Fruit fly (Drosophila melanogaster): ENCODE data around the gene CG8620.

DNA sequence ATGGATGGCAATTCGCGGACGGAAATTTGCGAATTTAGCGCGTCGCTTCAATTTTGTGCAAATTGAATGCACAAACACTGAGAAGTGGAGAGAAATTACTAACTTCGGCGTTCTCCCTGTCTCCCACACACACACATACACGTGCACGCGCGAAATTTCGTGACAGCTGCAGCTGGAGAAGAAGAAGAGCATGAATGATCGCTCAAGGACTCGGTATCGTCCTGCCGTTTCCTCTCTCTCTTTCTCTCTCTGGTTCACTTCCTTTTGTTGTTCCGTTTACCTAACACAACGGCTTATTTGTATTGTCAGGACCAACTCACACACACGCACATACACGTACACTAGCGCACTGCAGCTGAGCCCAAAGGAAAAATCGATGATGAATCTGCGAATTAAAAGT is 1.7 kb upstream of the CG8620 start:
- TF ChIP-seq CG8478 (optimal IDR thresholded peaks at IDR 0.05) (no peak), usp (GFP tag; optimal IDR thresholded peaks at IDR 0.05) (no peak), Dll (optimal IDR thresholded peaks at IDR 0.05) (no peak), pan (optimal IDR thresholded peaks at IDR 0.05) (no peak), psq (optimal IDR thresholded peaks at IDR 0.05) (no peak)
